Fruit fly (Drosophila melanogaster): ENCODE results near the gene IM33.
A peak's percentile ranks its signal among the peaks of the same experiment; 100 is the strongest.

Gene IM33

dm6 chr2L:3700374-3700773 lies 3.9 kb upstream of the IM33 start, which contains the start of gene Sfp24C1:
Gene Sfp24C1 (plus strand): TSS chr2L:3700674.
- TF ChIP-seq dmrt93B (GFP tag; optimal IDR thresholded peaks at IDR 0.05) (no peak), OdsH (GFP tag; optimal IDR thresholded peaks at IDR 0.05) (no peak), ey (GFP tag; optimal IDR thresholded peaks at IDR 0.05) (no peak), foxo (GFP tag; optimal IDR thresholded peaks at IDR 0.05) (no peak), tai (GFP tag; optimal IDR thresholded peaks at IDR 0.05) (no peak), Jra (GFP tag; optimal IDR thresholded peaks at IDR 0.05) (no peak), sv (GFP tag; optimal IDR thresholded peaks at IDR 0.05) (no peak), Dfd (GFP tag; optimal IDR thresholded peaks at IDR 0.05) (no peak)

- TF ChIP-seq Mio (GFP tag; optimal IDR thresholded peaks at IDR 0.05), result no peak
- TF ChIP-seq Rel (GFP tag; optimal IDR thresholded peaks at IDR 0.05), result no peak
- TF ChIP-seq Rel (tag; optimal IDR thresholded peaks at IDR 0.05), result no peak
- TF ChIP-seq CrebA (GFP tag; optimal IDR thresholded peaks at IDR 0.05; ENCODE audit: borderline replicate concordance), result no peak
- no peak for TF ChIP-seq pan (optimal IDR thresholded peaks at IDR 0.05)
- no peak for TF ChIP-seq Vsx2 (GFP tag; optimal IDR thresholded peaks at IDR 0.05; ENCODE audit: partially characterized antibody)
- TF ChIP-seq h (GFP tag; optimal IDR thresholded peaks at IDR 0.05), result no peak
- TF ChIP-seq N (GFP tag; optimal IDR thresholded peaks at IDR 0.05), result no peak
- TF ChIP-seq Hnf4 (GFP tag; optimal IDR thresholded peaks at IDR 0.05), result no peak
These were observed 3.4 kb upstream of the IM33 start, which contains the start of gene CG42465 for dm6 chr2L:3699895-3700294. Gene CG42465 (plus strand): TSS chr2L:3700195.

- TF ChIP-seq Hnf4 (GFP tag; optimal IDR thresholded peaks at IDR 0.05) (no peak), CG9705 (GFP tag; optimal IDR thresholded peaks at IDR 0.05) (no peak), Mio (GFP tag; optimal IDR thresholded peaks at IDR 0.05) (no peak), Hr83 (GFP tag; optimal IDR thresholded peaks at IDR 0.05; ENCODE audit: poor library complexity, severe bottlenecking) (no peak), h (GFP tag; optimal IDR thresholded peaks at IDR 0.05) (no peak), Sp1 (GFP tag; optimal IDR thresholded peaks at IDR 0.05) (no peak), Hr78 (GFP tag; optimal IDR thresholded peaks at IDR 0.05) (no peak), N (GFP tag; optimal IDR thresholded peaks at IDR 0.05) (no peak), br (GFP tag; optimal IDR thresholded peaks at IDR 0.05) (no peak), brk (GFP tag; optimal IDR thresholded peaks at IDR 0.05) (no peak), lola (GFP tag; optimal IDR thresholded peaks at IDR 0.05) (no peak), Abd-B (GFP tag; optimal IDR thresholded peaks at IDR 0.05) (no peak), usp (GFP tag; optimal IDR thresholded peaks at IDR 0.05) (no peak), Dif (GFP tag; optimal IDR thresholded peaks at IDR 0.05; ENCODE audit: partially characterized antibody) (no peak), Vsx2 (GFP tag; optimal IDR thresholded peaks at IDR 0.05; ENCODE audit: partially characterized antibody) (no peak), pan (optimal IDR thresholded peaks at IDR 0.05) (no peak), ey (GFP tag; optimal IDR thresholded peaks at IDR 0.05) (no peak), dl (GFP tag; optimal IDR thresholded peaks at IDR 0.05; ENCODE audit: insufficient read depth in 1 of 2, partially characterized antibody in 2 of 2) (no peak), GATAd (GFP tag; optimal IDR thresholded peaks at IDR 0.05) (no peak), psq (GFP tag; optimal IDR thresholded peaks at IDR 0.05) (no peak)
These were observed 2.6 kb upstream of the IM33 start, which contains the start of the genes CG10031 and CG42464 for dm6 chr2L:3698992-3699514. Gene CG10031 (minus strand): TSS chr2L:3699092. Gene CG42464 (plus strand): TSS chr2L:3699464.

dm6 chr2L:3697772-3698171 lies 1.3 kb upstream of the IM33 start, which contains the start of gene CG3604:
Gene CG3604 (minus strand): TSS chr2L:3697872.
- no peak for TF ChIP-seq Dif (GFP tag; optimal IDR thresholded peaks at IDR 0.05; ENCODE audit: partially characterized antibody)

dm6 chr2L:3695361-3695818 lies 1.1 kb downstream of the IM33 start, which contains the start of gene CG16713:
Gene CG16713 (minus strand): TSS chr2L:3695411.
- TF ChIP-seq pan (optimal IDR thresholded peaks at IDR 0.05) (no peak), Rel (GFP tag; optimal IDR thresholded peaks at IDR 0.05) (no peak), Rel (tag; optimal IDR thresholded peaks at IDR 0.05) (peak; percentile 96)

dm6 chr2L:3694920-3695319 lies 1.5 kb downstream of the IM33 start, which contains the start of gene CG43165:
Gene CG43165 (minus strand): TSS chr2L:3695020.
- no peak for TF ChIP-seq Dfd (GFP tag; optimal IDR thresholded peaks at IDR 0.05)

Data from whole organism, wandering third instar larva.